Fruit fly (Drosophila melanogaster) whole organism, embryonic: ENCODE results near the gene pug.

Experiments used
- CG14710 ChIP-seq: fragments of 200-800 bp; sonication (Bioruptor generic); optimal IDR thresholded peaks from 3 replicates; lab custom pipeline; 2019; ENCODE audit warnings: missing biosample characterization, mild to moderate bottlenecking, missing genetic modification characterization, moderate library complexity
- Myb ChIP-seq: fragments of 200-800 bp; sonication (Bioruptor generic); optimal IDR thresholded peaks from 2 replicates; lab custom pipeline; 2016; ENCODE audit warnings: missing biosample characterization, missing genetic modification characterization
- Stat92E ChIP-seq, 3 experiments: fragments of >200 bp in 2 of 3; fragments of 200-800 bp in 1 of 3; sonication (Bioruptor generic) in 1 of 3; optimal IDR thresholded peaks; 2 replicates each; lab custom pipeline; 2017 to 2019; ENCODE audit warnings: missing biosample characterization in 3 of 3, missing genetic modification characterization in 3 of 3, mild to moderate bottlenecking in 1 of 3, moderate library complexity in 1 of 3
- jigr1 ChIP-seq: fragments of 200-800 bp; sonication (Bioruptor generic); IDR thresholded peaks from 3 replicates; pipeline ENCODE4 v1.3.6; 2022; ENCODE audit warnings: missing biosample characterization, missing genetic modification characterization
- unc-4 ChIP-seq: fragments of 200-800 bp; sonication (Bioruptor generic); IDR thresholded peaks from 2 replicates; pipeline ENCODE4 v1.3.6; 2022; ENCODE audit warnings: missing biosample characterization, missing genetic modification characterization; ENCODE audit not compliant: partially characterized antibody

dm6 chr3R:10700638-10701037 lies 4.3 kb downstream of the pug start:
- TF ChIP-seq Myb (GFP tag; lab: Kevin White, UChicago): no peak
- TF ChIP-seq Stat92E (GFP tag; optimal IDR thresholded peaks at IDR 0.05; lab: Kevin White, UChicago): no peak
- TF ChIP-seq unc-4 (GFP tag; lab: Robert Waterston, UW): no peak
- TF ChIP-seq jigr1 (GFP tag; lab: Robert Waterston, UW): no peak
- TF ChIP-seq CG14710 (tag; lab: Kevin White, UChicago): no peak
